Fruit fly (Drosophila melanogaster) whole organism, embryonic: ENCODE measurements around the gene Phyhd1.

Experiments
- CG10274 ChIP-seq: fragments of 200-800 bp; sonication (Bioruptor generic); optimal IDR thresholded peaks from 3 replicates; lab custom pipeline; 2017; ENCODE audit warnings: missing biosample characterization, mild to moderate bottlenecking, missing genetic modification characterization
- CG14965 ChIP-seq: fragments of 200-800 bp; sonication (Bioruptor generic); optimal IDR thresholded peaks from 2 replicates; lab custom pipeline; 2016; ENCODE audit warnings: missing biosample characterization, missing genetic modification characterization, borderline replicate concordance
- CG9215 ChIP-seq: fragments of 200-800 bp; sonication (Bioruptor generic); IDR thresholded peaks from 2 replicates; pipeline ENCODE4 v1.3.6; 2022; ENCODE audit warnings: missing biosample characterization, missing genetic modification characterization
- H2.0 ChIP-seq: fragments of 200-800 bp; sonication (Bioruptor generic); IDR thresholded peaks from 2 replicates; pipeline ENCODE4 v1.3.6; 2022; ENCODE audit warnings: missing biosample characterization, missing genetic modification characterization
- HHEX ChIP-seq: fragments of 200-800 bp; sonication (Bioruptor generic); optimal IDR thresholded peaks from 3 replicates; lab custom pipeline; 2017; ENCODE audit warnings: missing biosample characterization, mild to moderate bottlenecking, missing genetic modification characterization, missing genetic modification reagents
- Sin3A ChIP-seq: fragments of >200 bp; optimal IDR thresholded peaks from 2 replicates; lab custom pipeline; 2018
- al ChIP-seq: fragments of 200-800 bp; sonication (Bioruptor generic); IDR thresholded peaks from 2 replicates; pipeline ENCODE4 v1.3.6; 2022; ENCODE audit warnings: missing biosample characterization, missing genetic modification characterization
- fd96Cb ChIP-seq: fragments of 200-800 bp; sonication (Bioruptor generic); optimal IDR thresholded peaks from 2 replicates; lab custom pipeline; 2018; ENCODE audit warnings: missing biosample characterization, mild to moderate bottlenecking, missing genetic modification characterization, moderate library complexity
- hth ChIP-seq: fragments of >200 bp; optimal IDR thresholded peaks from 2 replicates; lab custom pipeline; 2017; ENCODE audit warnings: inconsistent platforms

DNA sequence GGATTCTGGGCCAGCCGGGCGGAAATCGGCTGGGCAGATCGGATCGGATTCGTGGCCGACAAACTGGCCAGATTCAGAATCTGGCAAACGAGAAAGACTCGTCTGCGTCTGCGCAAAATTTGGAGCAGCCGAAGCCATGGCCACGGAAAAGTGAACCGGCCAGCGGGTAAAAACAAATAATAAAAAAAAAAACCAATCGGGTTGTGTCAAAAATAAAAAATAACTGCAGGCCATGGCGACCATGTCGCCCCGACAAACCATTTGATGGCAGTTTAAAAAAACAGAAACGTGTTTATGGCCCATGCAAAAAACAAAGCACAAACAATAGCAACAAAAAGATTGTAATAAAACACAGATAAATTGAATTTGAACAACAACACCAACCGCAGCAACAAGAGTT lies 7.4 kb upstream of the Phyhd1 start:
- TF ChIP-seq CG9215 (GFP tag; lab: Robert Waterston, UW) (no peak), CG10274 (no peak), HHEX (no peak), CG14965 (GFP tag; lab: Kevin White, UChicago) (no peak), Sin3A (lab: Kevin White, UChicago) (no peak), al (GFP tag; lab: Robert Waterston, UW) (no peak), H2.0 (GFP tag; lab: Robert Waterston, UW) (no peak), fd96Cb (tag; lab: Kevin White, UChicago) (no peak), hth (no peak)
